Worm (Caenorhabditis elegans): ENCODE data around the gene zipt-7.2.

DNA sequence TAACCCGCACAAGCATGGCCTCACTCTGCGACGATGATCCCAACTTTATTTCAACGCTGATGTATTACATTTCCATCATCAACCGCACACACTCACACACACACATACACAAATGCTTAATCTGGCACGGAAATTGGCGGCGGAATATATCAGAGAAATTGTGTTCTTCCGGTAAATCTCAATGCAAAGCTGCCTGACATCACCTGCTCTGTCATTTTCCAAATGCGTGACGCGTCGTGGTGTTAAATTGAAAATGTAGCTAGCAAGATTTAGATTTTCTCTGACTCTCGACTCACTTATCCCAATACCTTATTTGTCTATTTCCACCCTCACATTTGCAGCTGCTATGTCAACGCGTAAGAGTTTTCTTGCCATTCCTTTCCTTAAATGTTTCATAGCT is 31.6 kb upstream of the zipt-7.2 start:
- TF ChIP-seq pha-4 (tag; optimal IDR thresholded peaks at IDR 0.05) (no peak), nhr-12 (tag; optimal IDR thresholded peaks at IDR 0.05) (no peak), snpc-4 (tag; optimal IDR thresholded peaks at IDR 0.05) (no peak)

Measured in whole organism, mixed stage, embryonic.